Worm (Caenorhabditis elegans) whole organism, L3 larva: Measurements from ENCODE around the gene clec-217.

Experiments used
- R02D3.7 ChIP-seq: fragments of 150-350 bp; optimal IDR thresholded peaks from 2 replicates; lab custom pipeline; 2014; ENCODE audit warnings: missing biosample characterization, missing genetic modification characterization
- ZK546.5 ChIP-seq: sonication (generic microtip); optimal IDR thresholded peaks from 2 replicates; lab custom pipeline; 2017; ENCODE audit warnings: missing biosample characterization, missing genetic modification characterization
- aly-2 ChIP-seq: fragments of 150-350 bp; optimal IDR thresholded peaks from 2 replicates; lab custom pipeline; 2014; ENCODE audit warnings: missing biosample characterization, missing genetic modification characterization
- ceh-16 ChIP-seq: sonication (generic microtip); optimal IDR thresholded peaks from 2 replicates; lab custom pipeline; 2017; ENCODE audit warnings: missing biosample characterization, missing genetic modification characterization
- ceh-28 ChIP-seq: fragments of 150-350 bp; optimal IDR thresholded peaks from 2 replicates; lab custom pipeline; 2014; ENCODE audit warnings: missing biosample characterization, missing genetic modification reagents, missing genetic modification characterization
- ceh-9 ChIP-seq: sonication (generic microtip); optimal IDR thresholded peaks from 2 replicates; lab custom pipeline; 2018; ENCODE audit warnings: missing biosample characterization, missing genetic modification characterization
- daf-12 ChIP-seq: fragments of 150-350 bp; optimal IDR thresholded peaks from 2 replicates; lab custom pipeline; 2014; ENCODE audit warnings: missing biosample characterization, missing genetic modification reagents, missing genetic modification characterization
- egl-5 ChIP-seq: fragments of 150-350 bp; optimal IDR thresholded peaks from 2 replicates; lab custom pipeline; 2017; ENCODE audit warnings: missing biosample characterization, missing genetic modification reagents, missing genetic modification characterization, inconsistent platforms
- elt-3 ChIP-seq, 3 experiments: fragments of 150-350 bp in 1 of 3; sonication (generic microtip) in 2 of 3; optimal IDR thresholded peaks; 2 replicates in 2 of 3; 4 replicates in 1 of 3; lab custom pipeline; 2014 to 2017; ENCODE audit warnings: missing biosample characterization in 3 of 3, missing genetic modification characterization in 3 of 3
- eor-1 ChIP-seq, 2 experiments: fragments of 150-350 bp; optimal IDR thresholded peaks; 2 replicates each; lab custom pipeline; 2014 to 2018; ENCODE audit warnings: missing biosample characterization in 2 of 2, missing genetic modification characterization in 2 of 2
- fkh-10 ChIP-seq: sonication (generic microtip); optimal IDR thresholded peaks from 2 replicates; lab custom pipeline; 2017; ENCODE audit warnings: missing biosample characterization, missing genetic modification reagents, missing genetic modification characterization
- fkh-2 ChIP-seq: fragments of 150-350 bp; optimal IDR thresholded peaks from 2 replicates; lab custom pipeline; 2014; ENCODE audit warnings: missing biosample characterization, missing genetic modification reagents, missing genetic modification characterization
- fos-1 ChIP-seq: fragments of 150-350 bp; optimal IDR thresholded peaks from 2 replicates; lab custom pipeline; 2014; ENCODE audit warnings: missing biosample characterization, missing genetic modification characterization
- jun-1 ChIP-seq: fragments of 150-350 bp; optimal IDR thresholded peaks from 2 replicates; lab custom pipeline; 2014; ENCODE audit warnings: missing biosample characterization, missing genetic modification reagents, missing genetic modification characterization
- lin-15B ChIP-seq: fragments of 150-350 bp; optimal IDR thresholded peaks from 2 replicates; lab custom pipeline; 2014; ENCODE audit warnings: missing biosample characterization, missing genetic modification characterization
- lin-39 ChIP-seq: fragments of 150-350 bp; optimal IDR thresholded peaks from 2 replicates; lab custom pipeline; 2018; ENCODE audit warnings: missing biosample characterization, missing genetic modification reagents, missing genetic modification characterization
- lsy-12 ChIP-seq: sonication (generic microtip); optimal IDR thresholded peaks from 2 replicates; lab custom pipeline; 2016; ENCODE audit warnings: mild to moderate bottlenecking, missing genetic modification characterization, missing compliant biosample characterization
- nfya-1 ChIP-seq: sonication (generic microtip); optimal IDR thresholded peaks from 2 replicates; lab custom pipeline; 2017; ENCODE audit warnings: missing genetic modification characterization, mild to moderate bottlenecking, missing compliant biosample characterization, antibody characterized with exemption, moderate library complexity; ENCODE audit not compliant: insufficient read depth
- nhr-11 ChIP-seq: fragments of 150-350 bp; optimal IDR thresholded peaks from 2 replicates; lab custom pipeline; 2014; ENCODE audit warnings: missing biosample characterization, missing genetic modification characterization
- nhr-12 ChIP-seq: fragments of 150-350 bp; optimal IDR thresholded peaks from 2 replicates; lab custom pipeline; 2014; ENCODE audit warnings: missing biosample characterization, missing genetic modification characterization
- nhr-23 ChIP-seq: fragments of 150-350 bp; optimal IDR thresholded peaks from 2 replicates; lab custom pipeline; 2014; ENCODE audit warnings: missing biosample characterization, missing genetic modification reagents, missing genetic modification characterization
- nhr-25 ChIP-seq: sonication (generic microtip); optimal IDR thresholded peaks from 2 replicates; lab custom pipeline; 2017; ENCODE audit warnings: missing biosample characterization, missing genetic modification characterization
- nhr-43 ChIP-seq: sonication (generic microtip); optimal IDR thresholded peaks from 2 replicates; lab custom pipeline; 2016; ENCODE audit warnings: mild to moderate bottlenecking, missing genetic modification characterization, missing compliant biosample characterization; ENCODE audit not compliant: poor library complexity, severe bottlenecking
- nhr-76 ChIP-seq: fragments of 150-350 bp; sonication (generic microtip); optimal IDR thresholded peaks from 5 replicates; lab custom pipeline; 2014; ENCODE audit warnings: missing biosample characterization, missing genetic modification characterization
- nhr-77 ChIP-seq: fragments of 150-350 bp; optimal IDR thresholded peaks from 2 replicates; lab custom pipeline; 2014; ENCODE audit warnings: missing biosample characterization, missing genetic modification characterization
- pha-4 ChIP-seq: fragments of 150-350 bp; optimal IDR thresholded peaks from 2 replicates; lab custom pipeline; 2014; ENCODE audit warnings: missing biosample characterization, missing genetic modification reagents, missing genetic modification characterization
- pqm-1 ChIP-seq: fragments of 150-350 bp; optimal IDR thresholded peaks from 2 replicates; lab custom pipeline; 2017; ENCODE audit warnings: missing biosample characterization, missing genetic modification characterization, inconsistent platforms
- sea-2 ChIP-seq: fragments of 150-350 bp; sonication (generic microtip); optimal IDR thresholded peaks from 4 replicates; lab custom pipeline; 2014; ENCODE audit warnings: missing biosample characterization, missing genetic modification reagents, missing genetic modification characterization
- skn-1 ChIP-seq: fragments of 150-350 bp; optimal IDR thresholded peaks from 2 replicates; lab custom pipeline; 2014; ENCODE audit warnings: missing biosample characterization, missing genetic modification characterization
- snpc-4 ChIP-seq: fragments of 150-350 bp; optimal IDR thresholded peaks from 2 replicates; lab custom pipeline; 2014; ENCODE audit warnings: missing biosample characterization, missing genetic modification characterization
- unc-62 ChIP-seq: fragments of 150-350 bp; sonication (generic microtip); optimal IDR thresholded peaks from 4 replicates; lab custom pipeline; 2014; ENCODE audit warnings: missing biosample characterization, missing genetic modification reagents, missing genetic modification characterization
- zag-1 ChIP-seq: fragments of 150-350 bp; optimal IDR thresholded peaks from 2 replicates; lab custom pipeline; 2014; ENCODE audit warnings: missing biosample characterization, missing genetic modification characterization
- ztf-11 ChIP-seq: fragments of 150-350 bp; optimal IDR thresholded peaks from 2 replicates; lab custom pipeline; 2014; ENCODE audit warnings: missing biosample characterization, missing genetic modification characterization
- ztf-4 ChIP-seq: fragments of 150-350 bp; optimal IDR thresholded peaks from 2 replicates; lab custom pipeline; 2014; ENCODE audit warnings: missing biosample characterization, missing genetic modification characterization

clec-217 gene

ce11 chrV:8000929-8001513 lies 42.4 kb upstream of the clec-217 start, which contains the start of gene Y97E10AR.1 (continued):
- no peak for TF ChIP-seq egl-5 (tag; lab: Kevin White, UChicago)
- peak; percentile 86 for TF ChIP-seq fkh-2 (tag; lab: Kevin White, UChicago)
- TF ChIP-seq lsy-12 (tag; lab: Kevin White, UChicago), result no peak
- peak; percentile 48 for TF ChIP-seq nhr-23
- TF ChIP-seq ceh-16, result no peak
- TF ChIP-seq fkh-10 (GFP tag; lab: Kevin White, UChicago), result peak; percentile 49
- TF ChIP-seq lin-15B (tag; lab: Kevin White, UChicago), result peak; percentile 62
- peak; percentile 53 for TF ChIP-seq nhr-25
- no peak for TF ChIP-seq ZK546.5 (tag; lab: Kevin White, UChicago)
- no peak for TF ChIP-seq nhr-77 (tag; lab: Kevin White, UChicago)
- TF ChIP-seq ztf-11 (tag; lab: Kevin White, UChicago), result no peak
- TF ChIP-seq unc-62 (GFP tag; lab: Kevin White, UChicago), result peak; percentile 50
- TF ChIP-seq nfya-1 (tag; lab: Kevin White, UChicago), result peak; percentile 82
- no peak for TF ChIP-seq aly-2 (tag; lab: Kevin White, UChicago)
- no peak for TF ChIP-seq ceh-9 (tag; lab: Kevin White, UChicago)
- peak; percentile 76 for TF ChIP-seq snpc-4 (tag; lab: Kevin White, UChicago)
- peak; percentile 58 for TF ChIP-seq sea-2 (GFP tag; lab: Kevin White, UChicago)
- no peak for TF ChIP-seq daf-12 (tag; lab: Kevin White, UChicago)

- TF ChIP-seq nhr-76 (tag; lab: Kevin White, UChicago), result no peak
- no peak for TF ChIP-seq zag-1 (tag; lab: Kevin White, UChicago)
- TF ChIP-seq sea-2 (GFP tag; lab: Kevin White, UChicago), result no peak
- no peak for TF ChIP-seq egl-5 (tag; lab: Kevin White, UChicago)
- no peak for TF ChIP-seq snpc-4 (tag; lab: Kevin White, UChicago)
- no peak for TF ChIP-seq ceh-9 (tag; lab: Kevin White, UChicago)
- TF ChIP-seq eor-1 (tag; optimal IDR thresholded peaks at IDR 0.05; lab: Kevin White, UChicago), result no peak
- no peak for TF ChIP-seq skn-1 (tag; lab: Kevin White, UChicago)
- TF ChIP-seq nhr-25, result no peak
- TF ChIP-seq pha-4, result no peak
- TF ChIP-seq ztf-4, result no peak
- TF ChIP-seq nhr-12 (tag; lab: Kevin White, UChicago), result no peak
- TF ChIP-seq nhr-11, result no peak
- TF ChIP-seq fkh-10 (GFP tag; lab: Kevin White, UChicago), result no peak
- TF ChIP-seq nhr-23, result no peak
- no peak for TF ChIP-seq elt-3 (tag; optimal IDR thresholded peaks at IDR 0.05; lab: Kevin White, UChicago)
- no peak for TF ChIP-seq lin-39 (tag; lab: Kevin White, UChicago)
Measured at ce11 chrV:7995878-7996277, 37.2 kb upstream of the clec-217 start, which contains the start of gene Y97E10AR.2. Gene Y97E10AR.2, plus strand, starts transcription at chrV:7996178.

ce11 chrV:7995165-7995564 lies 36.5 kb upstream of the clec-217 start:
- TF ChIP-seq nfya-1 (tag; lab: Kevin White, UChicago) (peak; percentile 62), fkh-10 (GFP tag; lab: Kevin White, UChicago) (no peak)

- TF ChIP-seq nhr-43 (no peak), fos-1 (no peak), pha-4 (no peak), egl-5 (tag; lab: Kevin White, UChicago) (no peak), jun-1 (tag; lab: Kevin White, UChicago) (no peak), ztf-4 (no peak), nhr-25 (no peak), pqm-1 (tag; lab: Kevin White, UChicago) (no peak), sea-2 (GFP tag; lab: Kevin White, UChicago) (no peak), ceh-28 (no peak), aly-2 (tag; lab: Kevin White, UChicago) (no peak), eor-1 (tag; optimal IDR thresholded peaks at IDR 0.05; lab: Kevin White, UChicago) (no peak), R02D3.7 (tag; lab: Kevin White, UChicago) (no peak), fkh-2 (tag; lab: Kevin White, UChicago) (no peak)
Measured at ce11 chrV:7994570-7994969, 35.9 kb upstream of the clec-217 start, which contains the start of gene ceh-76. Gene ceh-76, minus strand, starts transcription at chrV:7994670.
